Worm (Caenorhabditis elegans): Measurements from ENCODE around the gene pqn-51.
A peak's percentile ranks its signal among the peaks of the same experiment; 100 is the strongest.

Gene pqn-51

DNA sequence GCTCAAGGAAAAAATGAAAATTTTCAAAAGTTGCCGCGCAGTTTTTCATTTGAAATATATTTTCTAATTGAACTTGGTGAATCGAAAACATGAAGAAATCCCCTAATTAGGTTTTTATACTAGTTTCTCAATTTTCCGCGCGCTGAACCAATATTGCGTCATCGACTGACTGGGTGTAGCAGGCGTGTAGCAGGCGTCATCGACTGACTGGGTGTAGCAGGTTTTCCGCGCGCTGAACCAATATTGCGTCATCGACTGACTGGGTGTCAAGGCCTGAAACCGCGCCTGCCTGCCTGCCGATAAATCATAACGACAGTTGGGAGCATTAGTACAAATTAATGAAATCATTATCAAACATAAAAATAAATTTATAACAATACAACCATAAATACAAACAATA, 26.1 kb upstream of the pqn-51 start:
- TF ChIP-seq skn-1 (tag; optimal IDR thresholded peaks at IDR 0.05), result no peak
- no peak for TF ChIP-seq nhr-129 (tag; optimal IDR thresholded peaks at IDR 0.05)
- TF ChIP-seq lin-13 (GFP tag; optimal IDR thresholded peaks at IDR 0.05), result no peak
- TF ChIP-seq nhr-6 (tag; optimal IDR thresholded peaks at IDR 0.05), result no peak
- no peak for TF ChIP-seq lin-39 (tag; optimal IDR thresholded peaks at IDR 0.05)

ce11 chrV:5026438-5026837, 23.0 kb upstream of the pqn-51 start:
- TF ChIP-seq nhr-23 (tag; optimal IDR thresholded peaks at IDR 0.05) (no peak), nhr-10 (tag; optimal IDR thresholded peaks at IDR 0.05) (no peak), nhr-25 (tag; optimal IDR thresholded peaks at IDR 0.05) (no peak), nhr-11 (tag; optimal IDR thresholded peaks at IDR 0.05) (no peak), ceh-82 (tag; optimal IDR thresholded peaks at IDR 0.05) (no peak), snpc-4 (tag; optimal IDR thresholded peaks at IDR 0.05) (no peak), gmeb-1 (tag; optimal IDR thresholded peaks at IDR 0.05) (no peak), mab-5 (tag; optimal IDR thresholded peaks at IDR 0.05) (no peak), peb-1 (tag; optimal IDR thresholded peaks at IDR 0.05) (no peak), fos-1 (tag; optimal IDR thresholded peaks at IDR 0.05) (peak; percentile 92), crh-2 (tag; optimal IDR thresholded peaks at IDR 0.05) (peak; percentile 44), dmd-4 (tag; optimal IDR thresholded peaks at IDR 0.05) (no peak), unc-62 (GFP tag; optimal IDR thresholded peaks at IDR 0.05) (no peak), nhr-21 (tag; optimal IDR thresholded peaks at IDR 0.05) (no peak), blmp-1 (tag; optimal IDR thresholded peaks at IDR 0.05; ENCODE audit: insufficient read depth) (no peak), egl-27 (tag; optimal IDR thresholded peaks at IDR 0.05) (no peak), elt-1 (tag; optimal IDR thresholded peaks at IDR 0.05) (no peak), Y55F3AM.14 (GFP tag; optimal IDR thresholded peaks at IDR 0.05) (peak; percentile 11), ztf-4 (tag; optimal IDR thresholded peaks at IDR 0.05) (no peak), skn-1 (tag; optimal IDR thresholded peaks at IDR 0.05) (no peak), alr-1 (tag; optimal IDR thresholded peaks at IDR 0.05) (no peak), sma-9 (GFP tag; optimal IDR thresholded peaks at IDR 0.05) (peak; percentile 5), sma-9 (tag; optimal IDR thresholded peaks at IDR 0.05) (no peak), ZK546.5 (tag; optimal IDR thresholded peaks at IDR 0.05) (no peak), F13H6.1 (tag; optimal IDR thresholded peaks at IDR 0.05) (peak; percentile 22), ama-1 (optimal IDR thresholded peaks at IDR 0.05) (no peak), nhr-237 (tag; optimal IDR thresholded peaks at IDR 0.05) (no peak)

- TF ChIP-seq mdl-1 (tag; optimal IDR thresholded peaks at IDR 0.05) (peak; percentile 10 to 24), blmp-1 (tag; optimal IDR thresholded peaks at IDR 0.05; ENCODE audit: insufficient read depth) (no peak), sma-9 (GFP tag; optimal IDR thresholded peaks at IDR 0.05) (peak; percentile 80), sma-9 (tag; optimal IDR thresholded peaks at IDR 0.05) (no peak), ztf-1 (GFP tag; conservative IDR thresholded peaks at IDR 0.05) (no peak), F13H6.1 (tag; optimal IDR thresholded peaks at IDR 0.05) (peak; percentile 25), nhr-21 (tag; optimal IDR thresholded peaks at IDR 0.05) (peak; percentile 10), lin-39 (tag; optimal IDR thresholded peaks at IDR 0.05) (no peak), crh-2 (tag; optimal IDR thresholded peaks at IDR 0.05) (peak; percentile 47), Y55F3AM.14 (GFP tag; optimal IDR thresholded peaks at IDR 0.05) (peak; percentile 58), fos-1 (tag; optimal IDR thresholded peaks at IDR 0.05) (peak; percentile 92)
Observed at ce11 chrV:5027640-5028039, 21.8 kb upstream of the pqn-51 start, which contains the start of gene cpt-4. cpt-4 (minus strand) TSS chrV:5027723.

ce11 chrV:5030212-5030611, 19.2 kb upstream of the pqn-51 start:
- TF ChIP-seq egl-27 (tag; optimal IDR thresholded peaks at IDR 0.05), result no peak
- no peak for TF ChIP-seq gmeb-1 (tag; optimal IDR thresholded peaks at IDR 0.05)
- peak; percentile 44 for TF ChIP-seq crh-2 (tag; optimal IDR thresholded peaks at IDR 0.05)
- peak; percentile 97 for TF ChIP-seq fos-1 (tag; optimal IDR thresholded peaks at IDR 0.05)
- TF ChIP-seq F13H6.1 (tag; optimal IDR thresholded peaks at IDR 0.05), result peak; percentile 13
- peak; percentile 29 for TF ChIP-seq sma-9 (GFP tag; optimal IDR thresholded peaks at IDR 0.05)
- no peak for TF ChIP-seq sma-9 (tag; optimal IDR thresholded peaks at IDR 0.05)

DNA sequence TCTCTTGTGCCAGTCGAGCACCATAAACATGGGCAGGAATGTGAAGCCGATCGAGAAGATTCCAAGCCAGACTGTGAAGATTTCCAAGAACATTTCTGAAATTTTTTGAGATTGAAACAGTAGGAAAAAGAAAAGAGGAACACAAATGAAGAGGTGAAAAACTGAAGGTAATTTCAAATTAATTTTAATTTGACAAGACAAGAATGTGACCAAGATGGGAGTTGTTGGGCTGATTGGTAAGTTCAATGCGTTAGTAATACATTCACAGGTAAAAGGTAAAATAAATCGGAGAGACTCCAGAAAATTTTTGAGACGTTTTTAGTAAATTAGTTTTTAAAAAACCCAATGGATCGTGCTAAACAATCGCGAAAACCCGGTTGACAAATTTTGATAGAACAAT, 18.7 kb upstream of the pqn-51 start, which contains the start of gene swt-7:
swt-7 (minus strand) TSS at position 101 of the 400 bp plus-strand sequence.
- TF ChIP-seq elt-3 (tag; optimal IDR thresholded peaks at IDR 0.05), result no peak
- no peak for TF ChIP-seq ztf-11 (tag; optimal IDR thresholded peaks at IDR 0.05)
- no peak for TF ChIP-seq nhr-6 (tag; optimal IDR thresholded peaks at IDR 0.05)
- no peak for TF ChIP-seq aly-2 (tag; optimal IDR thresholded peaks at IDR 0.05)
- TF ChIP-seq unc-62 (GFP tag; optimal IDR thresholded peaks at IDR 0.05), result no peak
- TF ChIP-seq gmeb-1 (tag; optimal IDR thresholded peaks at IDR 0.05), result no peak
- no peak for TF ChIP-seq nhr-11 (tag; optimal IDR thresholded peaks at IDR 0.05)
- no peak for TF ChIP-seq blmp-1 (tag; optimal IDR thresholded peaks at IDR 0.05; ENCODE audit: insufficient read depth)
- no peak for TF ChIP-seq ceh-82 (tag; optimal IDR thresholded peaks at IDR 0.05)
- no peak for TF ChIP-seq sma-9 (GFP tag; optimal IDR thresholded peaks at IDR 0.05)
- no peak for TF ChIP-seq sma-9 (tag; optimal IDR thresholded peaks at IDR 0.05)
- TF ChIP-seq snpc-4 (tag; optimal IDR thresholded peaks at IDR 0.05), result no peak
- no peak for TF ChIP-seq ZK546.5 (tag; optimal IDR thresholded peaks at IDR 0.05)
- TF ChIP-seq F13H6.1 (tag; optimal IDR thresholded peaks at IDR 0.05), result no peak
- no peak for TF ChIP-seq R02D3.7 (tag; optimal IDR thresholded peaks at IDR 0.05)
- TF ChIP-seq Y55F3AM.14 (GFP tag; optimal IDR thresholded peaks at IDR 0.05), result no peak
- no peak for TF ChIP-seq egl-27 (tag; optimal IDR thresholded peaks at IDR 0.05)

All from whole organism, L2 larva.